Fruit fly (Drosophila melanogaster) whole organism, pupa: ENCODE data around the gene ORY.
"Not testable (repeated sequence)": the region's sequence is repeated elsewhere in the genome, so short reads cannot be mapped to it uniquely, and the experiment has no call there.

Experiments used
- CG10348 ChIP-seq: fragments of 200-800 bp; sonication (Bioruptor generic); IDR thresholded peaks from 2 replicates; pipeline ENCODE4 v1.3.6; 2022; ENCODE audit warnings: missing biosample characterization, missing genetic modification characterization
- CG14655 ChIP-seq: fragments of 200-800 bp; sonication (Bioruptor generic); optimal IDR thresholded peaks from 3 replicates; lab custom pipeline; 2017; ENCODE audit warnings: mild to moderate bottlenecking, missing biosample characterization, missing genetic modification reagents, missing genetic modification characterization
- CG15710 ChIP-seq: fragments of 200-800 bp; sonication (Bioruptor generic); optimal IDR thresholded peaks from 2 replicates; lab custom pipeline; 2018; ENCODE audit warnings: missing biosample characterization, mild to moderate bottlenecking, missing genetic modification characterization, moderate library complexity
- CG32121 ChIP-seq: fragments of 200-800 bp; sonication (Bioruptor generic); IDR thresholded peaks from 2 replicates; pipeline ENCODE4 v1.3.6; 2022; ENCODE audit warnings: missing biosample characterization, missing genetic modification characterization
- CG4496 ChIP-seq: fragments of 200-800 bp; sonication (Bioruptor generic); IDR thresholded peaks from 3 replicates; pipeline ENCODE4 v1.3.6; 2022; ENCODE audit warnings: missing biosample characterization, missing genetic modification characterization
- CG8301 ChIP-seq: fragments of 200-800 bp; sonication (Bioruptor generic); optimal IDR thresholded peaks from 2 replicates; lab custom pipeline; 2018; ENCODE audit warnings: missing biosample characterization, mild to moderate bottlenecking, missing genetic modification characterization
- D1 ChIP-seq: fragments of 200-800 bp; sonication (Bioruptor generic); optimal IDR thresholded peaks from 2 replicates; lab custom pipeline; 2018; ENCODE audit warnings: missing biosample characterization, mild to moderate bottlenecking, missing genetic modification characterization, moderate library complexity
- Ets98B ChIP-seq: fragments of 200-800 bp; sonication (Bioruptor generic); IDR thresholded peaks from 2 replicates; pipeline ENCODE4 v1.3.6; 2022; ENCODE audit warnings: missing biosample characterization, missing genetic modification characterization
- rn ChIP-seq: fragments of 200-800 bp; sonication (Bioruptor generic); IDR thresholded peaks from 2 replicates; pipeline ENCODE4 v1.3.6; 2022; ENCODE audit warnings: missing biosample characterization, missing genetic modification characterization

ORY gene

dm6 chrY:3561445-3561844 lies at the start of gene ORY:
ORY (plus strand) TSS chrY:3561745.
- TF ChIP-seq CG4496 (GFP tag; lab: Robert Waterston, UW) = no peak
- TF ChIP-seq CG15710 (tag; lab: Kevin White, UChicago) = no peak
- TF ChIP-seq rn (GFP tag; lab: Robert Waterston, UW) = no peak
- no peak for TF ChIP-seq CG14655 (GFP tag; lab: Kevin White, UChicago)
- TF ChIP-seq Ets98B = no peak

dm6 chrY:3540622-3541021 lies 20.9 kb upstream of the ORY start, which contains the start of gene Pp1-Y2:
Pp1-Y2 (minus strand) TSS chrY:3540722.
- TF ChIP-seq CG14655 (GFP tag; lab: Kevin White, UChicago) (no peak), CG8301 (tag; lab: Kevin White, UChicago) (no peak), CG32121 (GFP tag; lab: Robert Waterston, UW) (no peak)

- TF ChIP-seq CG15710 (tag; lab: Kevin White, UChicago); D1 (tag; lab: Kevin White, UChicago); CG10348 (GFP tag; lab: Robert Waterston, UW): not testable (repeated sequence)
Measured at dm6 chrY:3649696-3650095, 88.2 kb downstream of the ORY start, which contains the start of gene CCY. CCY (plus strand) TSS chrY:3649996.
